Fruit fly (Drosophila melanogaster): ENCODE measurements around the gene ko.

DNA sequence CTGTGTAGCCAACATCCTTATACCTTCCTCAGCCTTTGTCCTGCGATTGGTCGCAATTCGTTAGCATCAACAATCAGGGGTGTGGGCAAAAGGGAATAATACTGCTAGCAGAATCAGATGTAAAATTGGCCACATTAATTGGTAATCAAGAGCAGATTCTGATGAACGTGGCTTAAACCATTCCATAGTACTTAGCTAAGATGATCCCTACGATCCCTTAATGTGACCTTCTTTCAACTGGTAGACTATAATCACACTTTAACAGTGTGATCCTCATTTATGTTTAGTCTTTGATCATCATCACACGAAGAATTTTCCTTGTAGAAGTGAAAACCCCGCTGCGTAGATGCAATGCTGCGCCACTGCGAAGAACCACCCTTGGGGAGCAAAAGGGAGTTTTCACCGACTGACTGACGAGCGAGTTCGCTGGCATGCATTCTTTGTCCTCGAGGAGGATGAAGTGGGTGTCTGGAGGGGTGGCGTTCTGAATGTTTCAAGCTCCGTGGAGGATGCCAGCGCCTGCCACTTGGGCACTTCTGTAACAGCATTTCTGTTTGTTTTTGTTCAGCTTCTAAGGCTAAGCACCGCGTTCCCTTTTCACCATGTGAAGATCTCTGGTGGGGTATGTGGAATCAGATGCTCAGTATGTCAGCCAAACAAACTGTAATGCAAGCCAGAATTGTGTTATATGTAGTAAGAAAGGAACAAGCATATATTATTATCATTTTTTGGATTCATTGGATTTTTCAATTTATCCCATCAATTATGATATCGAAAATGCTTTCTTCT, 86.9 kb downstream of the ko start:
- TF ChIP-seq CG15601 (tag; optimal IDR thresholded peaks at IDR 0.05) (no peak), CG2889 (GFP tag; IDR thresholded peaks at IDR 0.05) (no peak), C15 (GFP tag; IDR thresholded peaks at IDR 0.05) (no peak), jigr1 (GFP tag; IDR thresholded peaks at IDR 0.05) (no peak), az2 (GFP tag; optimal IDR thresholded peaks at IDR 0.05) (no peak), trh (GFP tag; optimal IDR thresholded peaks at IDR 0.05) (no peak), CG11085 (GFP tag; IDR thresholded peaks at IDR 0.05) (no peak), dysf (GFP tag; IDR thresholded peaks at IDR 0.05) (no peak), grau (tag; optimal IDR thresholded peaks at IDR 0.05) (no peak), bab2 (GFP tag; optimal IDR thresholded peaks at IDR 0.05) (no peak), p53 (GFP tag; optimal IDR thresholded peaks at IDR 0.05) (no peak)
